Fruit fly (Drosophila melanogaster) whole organism, embryonic: ENCODE results near the gene CG33235.

Source experiments
- Ada2b ChIP-seq: fragments of 200-800 bp; sonication (Bioruptor generic); IDR thresholded peaks from 2 replicates; pipeline ENCODE4 v1.3.6; 2022; ENCODE audit warnings: missing biosample characterization, missing genetic modification characterization
- Awh ChIP-seq: fragments of 200-800 bp; sonication (Bioruptor generic); IDR thresholded peaks from 2 replicates; pipeline ENCODE4, ENCODE4 v1.3.6; 2022; ENCODE audit warnings: missing biosample characterization, missing genetic modification characterization
- Bdp1 ChIP-seq: fragments of 200-800 bp; sonication (Bioruptor generic); optimal IDR thresholded peaks from 3 replicates; lab custom pipeline; 2016; ENCODE audit warnings: missing biosample characterization, missing genetic modification characterization
- Bteb2 ChIP-seq: fragments of 200-800 bp; sonication (Bioruptor generic); optimal IDR thresholded peaks from 2 replicates; lab custom pipeline; 2016; ENCODE audit warnings: missing biosample characterization, missing genetic modification characterization
- CG10274 ChIP-seq: fragments of 200-800 bp; sonication (Bioruptor generic); optimal IDR thresholded peaks from 3 replicates; lab custom pipeline; 2017; ENCODE audit warnings: missing biosample characterization, mild to moderate bottlenecking, missing genetic modification characterization
- CG11504 ChIP-seq: fragments of 200-800 bp; sonication (Bioruptor generic); optimal IDR thresholded peaks from 3 replicates; lab custom pipeline; 2019; ENCODE audit warnings: missing biosample characterization, mild to moderate bottlenecking, missing genetic modification characterization, moderate library complexity
- CG12236 ChIP-seq: fragments of 200-800 bp; sonication (Bioruptor generic); optimal IDR thresholded peaks from 2 replicates; lab custom pipeline; 2016; ENCODE audit warnings: missing biosample characterization, missing genetic modification characterization
- CG13775 ChIP-seq: fragments of 200-800 bp; sonication (Bioruptor generic); optimal IDR thresholded peaks from 3 replicates; lab custom pipeline; 2017; ENCODE audit warnings: missing biosample characterization, mild to moderate bottlenecking, missing genetic modification characterization
- CG13894 ChIP-seq: fragments of 200-800 bp; sonication (Bioruptor generic); optimal IDR thresholded peaks from 3 replicates; lab custom pipeline; 2018; ENCODE audit warnings: missing biosample characterization, mild to moderate bottlenecking, missing genetic modification characterization, moderate library complexity
- CG15601 ChIP-seq: fragments of 200-800 bp; sonication (Bioruptor generic); optimal IDR thresholded peaks from 3 replicates; lab custom pipeline; 2019; ENCODE audit warnings: missing biosample characterization, mild to moderate bottlenecking, missing genetic modification characterization, moderate library complexity
- CG17328 ChIP-seq: fragments of 200-800 bp; sonication (Bioruptor generic); IDR thresholded peaks from 2 replicates; pipeline ENCODE4 v1.3.6; 2022; ENCODE audit warnings: missing biosample characterization, missing genetic modification characterization
- CG18011 ChIP-seq: fragments of 200-800 bp; sonication (Bioruptor generic); optimal IDR thresholded peaks from 2 replicates; lab custom pipeline; 2017; ENCODE audit warnings: missing biosample characterization, missing genetic modification characterization, mild to moderate bottlenecking, moderate library complexity, missing genotype
- CG34224 ChIP-seq: fragments of 200-800 bp; sonication (Bioruptor generic); IDR thresholded peaks from 3 replicates; pipeline ENCODE4 v1.3.6; 2022; ENCODE audit warnings: missing biosample characterization, missing genetic modification characterization; ENCODE audit not compliant: partially characterized antibody
- CG3838 ChIP-seq: fragments of 200-800 bp; sonication (Bioruptor generic); optimal IDR thresholded peaks from 3 replicates; lab custom pipeline; 2016; ENCODE audit warnings: missing biosample characterization, missing genetic modification characterization
- CG4854 ChIP-seq: fragments of 200-800 bp; sonication (Bioruptor generic); optimal IDR thresholded peaks from 2 replicates; lab custom pipeline; 2016; ENCODE audit warnings: missing biosample characterization, missing genetic modification characterization, inconsistent platforms
- CG5245 ChIP-seq: fragments of 200-800 bp; sonication (Bioruptor generic); optimal IDR thresholded peaks from 3 replicates; lab custom pipeline; 2016; ENCODE audit warnings: missing biosample characterization, missing genetic modification characterization
- CG6272 ChIP-seq: fragments of 200-800 bp; sonication (Bioruptor generic); IDR thresholded peaks from 2 replicates; pipeline ENCODE4 v1.3.6; 2022; ENCODE audit warnings: missing biosample characterization, missing genetic modification characterization
- CG7745 ChIP-seq: fragments of 200-800 bp; sonication (Bioruptor generic); optimal IDR thresholded peaks from 2 replicates; lab custom pipeline; 2018; ENCODE audit warnings: missing biosample characterization, mild to moderate bottlenecking, missing genetic modification characterization, moderate library complexity
- CG9437 ChIP-seq: fragments of 200-800 bp; sonication (Bioruptor generic); optimal IDR thresholded peaks from 2 replicates; lab custom pipeline; 2018; ENCODE audit warnings: missing biosample characterization, mild to moderate bottlenecking, missing genetic modification characterization
- CG9797 ChIP-seq: fragments of 200-800 bp; sonication (Bioruptor generic); optimal IDR thresholded peaks from 3 replicates; lab custom pipeline; 2018; ENCODE audit warnings: missing biosample characterization, mild to moderate bottlenecking, missing genetic modification characterization
- CG9817 ChIP-seq: fragments of 200-800 bp; sonication (Bioruptor generic); optimal IDR thresholded peaks from 2 replicates; lab custom pipeline; 2018; ENCODE audit warnings: missing biosample characterization, mild to moderate bottlenecking, missing genetic modification characterization, moderate library complexity
- CHES-1-like ChIP-seq: fragments of 200-800 bp; sonication (Bioruptor generic); optimal IDR thresholded peaks from 2 replicates; lab custom pipeline; 2016; ENCODE audit warnings: missing biosample characterization, missing genetic modification characterization
- D ChIP-seq, 2 experiments: fragments of 200-800 bp in 1 of 2; fragments of >200 bp in 1 of 2; sonication (Bioruptor generic) in 1 of 2; optimal IDR thresholded peaks; 2 replicates in 1 of 2; 3 replicates in 1 of 2; lab custom pipeline; 2017; ENCODE audit warnings: mild to moderate bottlenecking in 1 of 2, missing biosample characterization in 1 of 2, missing genetic modification characterization in 1 of 2, missing genetic modification reagents in 1 of 2
- D19A ChIP-seq: fragments of 200-800 bp; optimal IDR thresholded peaks from 3 replicates; lab custom pipeline; 2019; ENCODE audit warnings: missing biosample characterization, mild to moderate bottlenecking, missing genetic modification characterization, moderate library complexity
- Doc2 ChIP-seq: fragments of 200-800 bp; sonication (Bioruptor generic); IDR thresholded peaks from 2 replicates; pipeline ENCODE4 v1.3.6; 2022; ENCODE audit warnings: missing biosample characterization, missing genetic modification characterization
- Fer3 ChIP-seq: fragments of 200-800 bp; sonication (Bioruptor generic); optimal IDR thresholded peaks from 2 replicates; lab custom pipeline; 2018; ENCODE audit warnings: missing biosample characterization, mild to moderate bottlenecking, missing genetic modification characterization, moderate library complexity
- HLH3B ChIP-seq: fragments of 200-800 bp; sonication (Bioruptor generic); IDR thresholded peaks from 2 replicates; pipeline ENCODE4 v1.3.6; 2022; ENCODE audit warnings: missing biosample characterization, missing genetic modification characterization
- HLH4C ChIP-seq: fragments of 200-800 bp; sonication (Bioruptor generic); IDR thresholded peaks from 3 replicates; pipeline ENCODE4 v1.3.6; 2022; ENCODE audit warnings: missing biosample characterization, missing genetic modification characterization; ENCODE audit not compliant: partially characterized antibody
- Hmx ChIP-seq: fragments of 200-800 bp; sonication (Bioruptor generic); optimal IDR thresholded peaks from 2 replicates; lab custom pipeline; 2016; ENCODE audit warnings: missing biosample characterization, missing genetic modification characterization
- Hsf ChIP-seq: fragments of 200-800 bp; sonication (Bioruptor generic); optimal IDR thresholded peaks from 3 replicates; lab custom pipeline; 2016; ENCODE audit warnings: missing biosample characterization, missing genetic modification characterization
- Kr ChIP-seq: fragments of 200-800 bp; sonication (Bioruptor generic); optimal IDR thresholded peaks from 2 replicates; lab custom pipeline; 2017; ENCODE audit warnings: missing biosample characterization, mild to moderate bottlenecking, missing genetic modification characterization
- Max ChIP-seq: fragments of 200-800 bp; sonication (Bioruptor generic); optimal IDR thresholded peaks from 2 replicates; lab custom pipeline; 2016; ENCODE audit warnings: missing biosample characterization, mild to moderate bottlenecking, missing genetic modification characterization
- Mes4 ChIP-seq: fragments of 200-800 bp; sonication (Bioruptor generic); optimal IDR thresholded peaks from 2 replicates; lab custom pipeline; 2016; ENCODE audit warnings: missing biosample characterization, missing genetic modification characterization
- NFAT ChIP-seq: fragments of 200-800 bp; sonication (Bioruptor generic); IDR thresholded peaks from 2 replicates; pipeline ENCODE4 v1.3.6; 2022; ENCODE audit warnings: missing biosample characterization, missing genetic modification characterization
- Neu2 ChIP-seq: fragments of 200-800 bp; sonication (Bioruptor generic); optimal IDR thresholded peaks from 3 replicates; lab custom pipeline; 2016; ENCODE audit warnings: missing biosample characterization, missing genetic modification characterization, borderline replicate concordance
- Sry-δ ChIP-seq: fragments of 200-800 bp; sonication (Bioruptor generic); optimal IDR thresholded peaks from 2 replicates; lab custom pipeline; 2016; ENCODE audit warnings: missing biosample characterization, missing genetic modification characterization
- ab ChIP-seq: fragments of 200-800 bp; sonication (Bioruptor generic); optimal IDR thresholded peaks from 2 replicates; lab custom pipeline; 2016; ENCODE audit warnings: missing biosample characterization, missing genetic modification characterization
- al ChIP-seq: fragments of 200-800 bp; sonication (Bioruptor generic); IDR thresholded peaks from 2 replicates; pipeline ENCODE4 v1.3.6; 2022; ENCODE audit warnings: missing biosample characterization, missing genetic modification characterization
- ci ChIP-seq: fragments of 200-800 bp; sonication (Bioruptor generic); IDR thresholded peaks from 3 replicates; pipeline ENCODE4 v1.3.6; 2022; ENCODE audit warnings: missing biosample characterization, missing genetic modification characterization
- croc ChIP-seq: fragments of 200-800 bp; sonication (Bioruptor generic); conservative IDR thresholded peaks from 3 replicates; pipeline ENCODE4 v1.3.6; 2022; ENCODE audit warnings: missing biosample characterization, missing genetic modification characterization
- dmrt99B ChIP-seq: fragments of 200-800 bp; sonication (Bioruptor generic); optimal IDR thresholded peaks from 2 replicates; lab custom pipeline; 2018; ENCODE audit warnings: missing biosample characterization, mild to moderate bottlenecking, missing genetic modification characterization, moderate library complexity
- fd3F ChIP-seq: fragments of 200-800 bp; sonication (Bioruptor generic); optimal IDR thresholded peaks from 2 replicates; lab custom pipeline; 2018; ENCODE audit warnings: missing biosample characterization, mild to moderate bottlenecking, missing genetic modification characterization, moderate library complexity
- nmo ChIP-seq: fragments of 200-800 bp; sonication (Bioruptor generic); optimal IDR thresholded peaks from 2 replicates; lab custom pipeline; 2018; ENCODE audit warnings: missing biosample characterization, mild to moderate bottlenecking, missing genetic modification characterization, moderate library complexity
- phol ChIP-seq: fragments of 200-800 bp; sonication (Bioruptor generic); optimal IDR thresholded peaks from 3 replicates; lab custom pipeline; 2018; ENCODE audit warnings: missing biosample characterization, mild to moderate bottlenecking, missing genetic modification characterization, moderate library complexity
- row ChIP-seq: fragments of 200-800 bp; sonication (Bioruptor generic); IDR thresholded peaks from 3 replicates; pipeline ENCODE4 v1.3.6; 2022; ENCODE audit warnings: missing biosample characterization, missing genetic modification characterization
- sr ChIP-seq: fragments of 200-800 bp; sonication (Bioruptor generic); IDR thresholded peaks from 3 replicates; pipeline ENCODE4 v1.3.6; 2022; ENCODE audit warnings: missing biosample characterization, missing genetic modification characterization
- tna ChIP-seq: fragments of 200-800 bp; sonication (Bioruptor generic); IDR thresholded peaks from 2 replicates; pipeline ENCODE4 v1.3.6; 2022; ENCODE audit warnings: missing biosample characterization, missing genetic modification characterization; ENCODE audit not compliant: partially characterized antibody
- wdn ChIP-seq: fragments of 200-800 bp; sonication (Bioruptor generic); IDR thresholded peaks from 2 replicates; pipeline ENCODE4 v1.3.6; 2022; ENCODE audit warnings: missing biosample characterization, missing genetic modification characterization
- wor ChIP-seq: fragments of 200-800 bp; sonication (Bioruptor generic); IDR thresholded peaks from 2 replicates; pipeline ENCODE4 v1.3.6; 2022; ENCODE audit warnings: missing biosample characterization, missing genetic modification characterization

The CG33235 gene

dm6 chrX:11528026-11528702 is 36.8 kb upstream of the CG33235 start (continued):
- no peak for TF ChIP-seq Neu2 (GFP tag; lab: Kevin White, UChicago)
- TF ChIP-seq CG7745 (tag; lab: Kevin White, UChicago): peak; percentile 51
- peak; percentile 88 for TF ChIP-seq CG17328 (GFP tag; lab: Robert Waterston, UW)
- TF ChIP-seq HLH3B (GFP tag; lab: Robert Waterston, UW): peak; percentile 77
- TF ChIP-seq CG9797 (GFP tag; lab: Kevin White, UChicago): peak; percentile 5
- no peak for TF ChIP-seq Hmx (GFP tag; lab: Kevin White, UChicago)
- peak; percentile 29 for TF ChIP-seq Bdp1 (GFP tag; lab: Kevin White, UChicago)
- no peak for TF ChIP-seq tna (GFP tag; lab: Robert Waterston, UW)
- TF ChIP-seq row (GFP tag; lab: Robert Waterston, UW): peak; percentile 72
- TF ChIP-seq D19A (tag; lab: Kevin White, UChicago): peak; percentile 85
- TF ChIP-seq CG11504 (tag; lab: Kevin White, UChicago): peak; percentile 85
- TF ChIP-seq HLH4C (GFP tag; lab: Robert Waterston, UW): no peak
- peak; percentile 6 for TF ChIP-seq CG18011 (GFP tag; lab: Kevin White, UChicago)
- peak; percentile 86 for TF ChIP-seq dmrt99B (tag; lab: Kevin White, UChicago)
- peak; percentile 48 for TF ChIP-seq Kr (GFP tag; lab: Kevin White, UChicago)
- peak; percentile 90 for TF ChIP-seq nmo
- TF ChIP-seq CG9437 (GFP tag; lab: Kevin White, UChicago): peak; percentile 57
- TF ChIP-seq sr: no peak
- TF ChIP-seq CG3838 (GFP tag; lab: Kevin White, UChicago): peak; percentile 25
- TF ChIP-seq CHES-1-like (GFP tag; lab: Kevin White, UChicago): no peak
- TF ChIP-seq wor (GFP tag; lab: Robert Waterston, UW): peak; percentile 59
- TF ChIP-seq phol (tag; lab: Kevin White, UChicago): peak; percentile 89
- TF ChIP-seq Sry-δ (GFP tag; lab: Kevin White, UChicago): no peak
- TF ChIP-seq CG9817 (tag; lab: Kevin White, UChicago): peak; percentile 52
- no peak for TF ChIP-seq ab
- peak; percentile 91 for TF ChIP-seq CG15601 (tag; lab: Kevin White, UChicago)
- no peak for TF ChIP-seq fd3F (GFP tag; lab: Kevin White, UChicago)
- TF ChIP-seq CG13775 (GFP tag; lab: Kevin White, UChicago): peak; percentile 53
- TF ChIP-seq CG12236 (GFP tag; lab: Kevin White, UChicago): peak; percentile 36
- peak; percentile 65 for TF ChIP-seq Max (GFP tag; lab: Kevin White, UChicago)
- no peak for TF ChIP-seq CG34224 (GFP tag; lab: Robert Waterston, UW)
- TF ChIP-seq CG6272: peak; percentile 45; the same call in 1 of the 2 replicates
- no peak for TF ChIP-seq wdn (GFP tag; lab: Robert Waterston, UW)
- no peak for TF ChIP-seq NFAT (GFP tag; lab: Robert Waterston, UW)
- TF ChIP-seq D (optimal IDR thresholded peaks at IDR 0.05; lab: Kevin White, UChicago): no peak
- peak; percentile 90 for TF ChIP-seq D (GFP tag; optimal IDR thresholded peaks at IDR 0.05; lab: Kevin White, UChicago)
- peak; percentile 35 for TF ChIP-seq CG4854 (GFP tag; lab: Kevin White, UChicago)
- no peak for TF ChIP-seq al (GFP tag; lab: Robert Waterston, UW)
- TF ChIP-seq Awh (GFP tag; lab: Robert Waterston, UW): peak; percentile 82
- TF ChIP-seq Hsf (GFP tag; lab: Kevin White, UChicago): peak; percentile 47
- TF ChIP-seq Fer3 (tag; lab: Kevin White, UChicago): peak; percentile 54
- TF ChIP-seq croc (GFP tag; lab: Robert Waterston, UW): peak; percentile 82
- peak; percentile 63; the same call in 1 of the 2 replicates for TF ChIP-seq Ada2b (GFP tag; lab: Robert Waterston, UW)
- TF ChIP-seq CG5245 (GFP tag; lab: Kevin White, UChicago): peak; percentile 59
- TF ChIP-seq CG13894: no peak
- peak; percentile 18 for TF ChIP-seq Mes4 (GFP tag; lab: Kevin White, UChicago)
- TF ChIP-seq ci (GFP tag; lab: Robert Waterston, UW): peak; percentile 94
- no peak for TF ChIP-seq Doc2
- peak; percentile 19 for TF ChIP-seq CG10274 (GFP tag; lab: Kevin White, UChicago)
- no peak for TF ChIP-seq Bteb2 (GFP tag; lab: Kevin White, UChicago)
